Fruit fly (Drosophila melanogaster) whole organism, pupa: ENCODE data around the gene lab.

Experiments
- CG10348 ChIP-seq: fragments of 200-800 bp; sonication (Bioruptor generic); IDR thresholded peaks from 2 replicates; pipeline ENCODE4 v1.3.6; 2022; ENCODE audit warnings: missing biosample characterization, missing genetic modification characterization
- CG12605 ChIP-seq: fragments of 200-800 bp; sonication (Bioruptor generic); IDR thresholded peaks from 2 replicates; pipeline ENCODE4 v1.3.6; 2022; ENCODE audit warnings: missing biosample characterization, missing genetic modification characterization
- CG14655 ChIP-seq: fragments of 200-800 bp; sonication (Bioruptor generic); optimal IDR thresholded peaks from 3 replicates; lab custom pipeline; 2017; ENCODE audit warnings: mild to moderate bottlenecking, missing biosample characterization, missing genetic modification reagents, missing genetic modification characterization
- CG15710 ChIP-seq: fragments of 200-800 bp; sonication (Bioruptor generic); optimal IDR thresholded peaks from 2 replicates; lab custom pipeline; 2018; ENCODE audit warnings: missing biosample characterization, mild to moderate bottlenecking, missing genetic modification characterization, moderate library complexity
- CG17806 ChIP-seq: fragments of 200-800 bp; sonication (Bioruptor generic); optimal IDR thresholded peaks from 2 replicates; lab custom pipeline; 2018; ENCODE audit warnings: missing biosample characterization, mild to moderate bottlenecking, missing genetic modification characterization, moderate library complexity
- CG32121 ChIP-seq: fragments of 200-800 bp; sonication (Bioruptor generic); IDR thresholded peaks from 2 replicates; pipeline ENCODE4 v1.3.6; 2022; ENCODE audit warnings: missing biosample characterization, missing genetic modification characterization
- CG34367 ChIP-seq: fragments of 200-800 bp; sonication (Bioruptor generic); optimal IDR thresholded peaks from 2 replicates; lab custom pipeline; 2018; ENCODE audit warnings: missing biosample characterization, mild to moderate bottlenecking, missing genetic modification characterization
- CG4496 ChIP-seq: fragments of 200-800 bp; sonication (Bioruptor generic); IDR thresholded peaks from 3 replicates; pipeline ENCODE4 v1.3.6; 2022; ENCODE audit warnings: missing biosample characterization, missing genetic modification characterization
- CG8159 ChIP-seq: fragments of 200-800 bp; sonication (Bioruptor generic); optimal IDR thresholded peaks from 3 replicates; lab custom pipeline; 2018; ENCODE audit warnings: missing biosample characterization, mild to moderate bottlenecking, missing genetic modification characterization, moderate library complexity
- CG8301 ChIP-seq: fragments of 200-800 bp; sonication (Bioruptor generic); optimal IDR thresholded peaks from 2 replicates; lab custom pipeline; 2018; ENCODE audit warnings: missing biosample characterization, mild to moderate bottlenecking, missing genetic modification characterization
- CG9948 ChIP-seq: fragments of 200-800 bp; sonication (Bioruptor generic); optimal IDR thresholded peaks from 2 replicates; lab custom pipeline; 2018; ENCODE audit warnings: missing biosample characterization, mild to moderate bottlenecking, missing genetic modification characterization, moderate library complexity
- D1 ChIP-seq: fragments of 200-800 bp; sonication (Bioruptor generic); optimal IDR thresholded peaks from 2 replicates; lab custom pipeline; 2018; ENCODE audit warnings: missing biosample characterization, mild to moderate bottlenecking, missing genetic modification characterization, moderate library complexity
- EcR ChIP-seq: fragments of 200-800 bp; sonication (Bioruptor generic); optimal IDR thresholded peaks from 3 replicates; lab custom pipeline; 2019; ENCODE audit warnings: missing biosample characterization, missing genetic modification characterization, mild to moderate bottlenecking, moderate library complexity, missing genetic modification reagents
- Ets98B ChIP-seq: fragments of 200-800 bp; sonication (Bioruptor generic); IDR thresholded peaks from 2 replicates; pipeline ENCODE4 v1.3.6; 2022; ENCODE audit warnings: missing biosample characterization, missing genetic modification characterization
- Pif1A ChIP-seq: fragments of 200-800 bp; sonication (Bioruptor generic); optimal IDR thresholded peaks from 3 replicates; lab custom pipeline; 2016; ENCODE audit warnings: missing biosample characterization, missing genetic modification characterization
- Pif1B ChIP-seq: fragments of 200-800 bp; sonication (Bioruptor generic); optimal IDR thresholded peaks from 3 replicates; lab custom pipeline; 2016; ENCODE audit warnings: missing biosample characterization, missing genetic modification characterization
- Snoo ChIP-seq: fragments of 200-800 bp; sonication (Bioruptor generic); optimal IDR thresholded peaks from 3 replicates; lab custom pipeline; 2017; ENCODE audit warnings: missing biosample characterization, mild to moderate bottlenecking, missing genetic modification characterization, inconsistent platforms
- fd96Ca ChIP-seq: fragments of 200-800 bp; sonication (Bioruptor generic); IDR thresholded peaks from 3 replicates; pipeline ENCODE4 v1.3.6; 2022; ENCODE audit warnings: missing biosample characterization, missing genetic modification characterization
- gl ChIP-seq: fragments of 200-800 bp; sonication (Bioruptor generic); optimal IDR thresholded peaks from 2 replicates; lab custom pipeline; 2018; ENCODE audit warnings: missing biosample characterization, mild to moderate bottlenecking, missing genetic modification characterization
- rn ChIP-seq: fragments of 200-800 bp; sonication (Bioruptor generic); IDR thresholded peaks from 2 replicates; pipeline ENCODE4 v1.3.6; 2022; ENCODE audit warnings: missing biosample characterization, missing genetic modification characterization

lab gene

DNA sequence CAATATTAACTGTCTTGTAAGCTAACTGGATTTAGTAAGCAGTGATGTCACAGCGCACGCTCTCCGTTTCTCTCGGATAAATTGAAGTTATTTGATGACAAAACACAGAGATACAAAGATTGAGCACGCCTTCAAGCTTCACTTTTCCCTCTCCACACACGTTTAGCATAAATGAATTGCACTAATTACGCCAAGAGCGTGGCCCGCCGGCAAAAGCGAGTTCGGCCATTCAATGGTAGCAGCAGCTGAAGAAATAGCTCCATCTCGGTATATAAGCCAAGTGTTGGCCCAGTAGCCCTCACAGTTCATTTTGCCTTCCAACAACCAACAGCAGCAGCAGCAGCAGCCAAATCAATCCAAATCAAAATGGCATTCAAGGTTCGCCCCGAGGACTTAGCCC, 14.0 kb upstream of the lab start, which contains the start of gene Ccp84Ad:
Gene Ccp84Ad, plus strand, starts transcription at position 301 of the 400 bp plus-strand sequence.
- TF ChIP-seq CG17806 (tag; lab: Kevin White, UChicago) (no peak), Pif1A (GFP tag; lab: Kevin White, UChicago) (no peak), Pif1B (GFP tag; lab: Kevin White, UChicago) (no peak), Ets98B (GFP tag; lab: Robert Waterston, UW) (no peak), CG9948 (tag; lab: Kevin White, UChicago) (no peak), D1 (no peak), CG32121 (GFP tag; lab: Robert Waterston, UW) (no peak), CG10348 (GFP tag; lab: Robert Waterston, UW) (no peak), CG12605 (no peak), EcR (GFP tag; lab: Kevin White, UChicago) (no peak)

DNA sequence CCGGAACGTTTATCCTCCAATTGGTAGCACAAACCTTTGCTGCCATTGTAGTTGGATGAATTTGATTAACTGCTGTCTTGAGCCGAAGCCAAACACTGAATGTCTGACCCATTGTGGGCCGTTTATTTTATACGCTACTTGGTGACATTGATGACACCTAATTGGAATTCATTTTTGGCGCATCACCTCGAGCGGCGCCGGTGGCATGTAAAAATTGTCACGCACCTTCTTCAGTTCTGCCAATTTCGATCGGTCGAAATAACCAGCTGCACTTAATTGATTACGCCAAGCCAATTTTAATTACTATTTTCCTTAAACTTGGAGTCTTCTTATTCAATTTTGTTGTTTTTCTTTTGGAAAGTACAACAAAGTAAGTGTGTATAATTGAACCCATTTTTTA, 13.3 kb upstream of the lab start, which contains the start of gene Ccp84Ae:
Gene Ccp84Ae, minus strand, starts transcription at position 101 of the 400 bp plus-strand sequence.
- TF ChIP-seq CG14655 (GFP tag; lab: Kevin White, UChicago) (no peak), Pif1B (GFP tag; lab: Kevin White, UChicago) (no peak), rn (no peak), CG4496 (no peak), CG10348 (GFP tag; lab: Robert Waterston, UW) (no peak), CG17806 (tag; lab: Kevin White, UChicago) (no peak), D1 (no peak), CG8301 (tag; lab: Kevin White, UChicago) (no peak), EcR (GFP tag; lab: Kevin White, UChicago) (no peak), CG9948 (tag; lab: Kevin White, UChicago) (no peak), Snoo (tag; lab: Kevin White, UChicago) (no peak), gl (tag; lab: Kevin White, UChicago) (no peak), Pif1A (GFP tag; lab: Kevin White, UChicago) (no peak), CG8159 (tag; lab: Kevin White, UChicago) (no peak), CG32121 (GFP tag; lab: Robert Waterston, UW) (no peak), CG15710 (tag; lab: Kevin White, UChicago) (no peak), CG12605 (no peak), fd96Ca (GFP tag; lab: Robert Waterston, UW) (no peak)
- TF ChIP-seq, all 21 proteins: peak for 0

DNA sequence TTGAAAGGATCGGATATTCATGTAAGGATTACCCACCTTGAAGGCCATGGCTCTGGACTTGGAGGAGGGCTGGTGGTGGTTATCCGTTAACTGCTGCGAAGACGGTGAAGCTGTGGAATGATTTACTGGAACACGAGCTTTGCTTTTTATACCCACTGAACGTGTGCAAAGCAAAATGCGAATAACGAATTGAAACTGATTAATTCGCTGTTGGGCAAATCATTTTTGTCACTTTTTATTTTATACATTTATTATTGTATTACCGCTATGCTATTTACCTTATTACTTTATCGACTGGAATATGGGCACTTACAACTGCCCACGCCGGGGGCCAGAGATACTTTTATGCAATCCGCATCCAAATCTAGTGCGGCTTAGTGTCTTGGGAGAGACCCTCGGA, 11.7 kb upstream of the lab start, which contains the start of gene Ccp84Af:
Gene Ccp84Af, minus strand, starts transcription at position 101 of the 400 bp plus-strand sequence.
- no peak for TF ChIP-seq CG12605
- TF ChIP-seq Pif1B (GFP tag; lab: Kevin White, UChicago) = no peak
- TF ChIP-seq CG34367 = no peak
- no peak for TF ChIP-seq CG8301 (tag; lab: Kevin White, UChicago)
- no peak for TF ChIP-seq Snoo (tag; lab: Kevin White, UChicago)
- no peak for TF ChIP-seq CG17806 (tag; lab: Kevin White, UChicago)
- TF ChIP-seq Ets98B (GFP tag; lab: Robert Waterston, UW) = no peak
- TF ChIP-seq Pif1A (GFP tag; lab: Kevin White, UChicago) = no peak
- no peak for TF ChIP-seq CG10348 (GFP tag; lab: Robert Waterston, UW)
- TF ChIP-seq D1 = no peak
- no peak for TF ChIP-seq fd96Ca (GFP tag; lab: Robert Waterston, UW)
- TF ChIP-seq CG8159 (tag; lab: Kevin White, UChicago) = no peak
- TF ChIP-seq EcR (GFP tag; lab: Kevin White, UChicago) = no peak

DNA sequence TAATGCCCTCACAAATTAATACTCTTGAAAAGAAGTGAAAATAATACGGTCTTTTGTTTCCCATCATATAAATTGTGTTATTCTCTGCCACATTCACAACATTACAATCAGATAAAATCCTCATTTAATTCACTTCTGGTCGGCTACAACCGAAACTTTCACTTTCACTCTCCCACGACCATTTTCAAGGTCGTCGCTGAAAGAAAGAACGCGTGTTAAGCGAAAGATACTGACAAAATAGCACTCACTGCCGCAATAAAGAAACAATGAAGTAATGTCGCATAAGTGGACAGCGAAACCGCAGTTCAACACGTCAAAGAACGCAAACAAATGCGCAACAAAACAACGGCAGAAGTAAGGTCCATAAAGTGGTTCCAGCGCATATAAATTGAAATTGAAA, 9.8 kb upstream of the lab start:
- TF ChIP-seq CG17806 (tag; lab: Kevin White, UChicago) (no peak), gl (tag; lab: Kevin White, UChicago) (no peak), EcR (GFP tag; lab: Kevin White, UChicago) (no peak), rn (no peak)
- TF ChIP-seq, all 21 proteins: peak for 0

DNA sequence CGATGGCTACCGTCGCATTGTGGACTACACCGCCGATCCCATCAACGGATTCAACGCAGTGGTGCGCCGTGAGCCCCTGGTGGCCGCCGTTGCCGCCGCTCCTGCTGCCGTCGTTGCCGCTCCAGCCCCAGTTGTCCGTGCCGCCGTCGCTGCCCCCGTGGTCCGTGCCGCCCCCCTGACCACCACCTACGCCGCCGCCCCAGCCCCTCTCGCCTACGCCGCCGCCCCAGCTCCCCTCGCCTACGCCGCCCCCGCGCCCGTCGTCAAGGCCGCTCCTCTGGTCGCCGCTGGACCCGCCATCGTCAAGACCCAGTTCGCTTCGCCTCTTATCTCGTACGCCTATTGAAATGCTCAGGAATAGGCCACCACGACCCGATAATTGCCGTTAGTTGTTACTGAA, 8.8 kb upstream of the lab start:
- TF ChIP-seq CG17806 (tag; lab: Kevin White, UChicago) = no peak
- no peak for TF ChIP-seq CG8159 (tag; lab: Kevin White, UChicago)
- TF ChIP-seq CG4496 = no peak
- TF ChIP-seq Ets98B (GFP tag; lab: Robert Waterston, UW) = no peak
- no peak for TF ChIP-seq rn
- no peak for TF ChIP-seq CG9948 (tag; lab: Kevin White, UChicago)
- TF ChIP-seq Snoo (tag; lab: Kevin White, UChicago) = no peak
- no peak for TF ChIP-seq Pif1B (GFP tag; lab: Kevin White, UChicago)
- no peak for TF ChIP-seq Pif1A (GFP tag; lab: Kevin White, UChicago)
- no peak for TF ChIP-seq CG32121 (GFP tag; lab: Robert Waterston, UW)
- TF ChIP-seq, all 21 proteins: peak for 0

DNA sequence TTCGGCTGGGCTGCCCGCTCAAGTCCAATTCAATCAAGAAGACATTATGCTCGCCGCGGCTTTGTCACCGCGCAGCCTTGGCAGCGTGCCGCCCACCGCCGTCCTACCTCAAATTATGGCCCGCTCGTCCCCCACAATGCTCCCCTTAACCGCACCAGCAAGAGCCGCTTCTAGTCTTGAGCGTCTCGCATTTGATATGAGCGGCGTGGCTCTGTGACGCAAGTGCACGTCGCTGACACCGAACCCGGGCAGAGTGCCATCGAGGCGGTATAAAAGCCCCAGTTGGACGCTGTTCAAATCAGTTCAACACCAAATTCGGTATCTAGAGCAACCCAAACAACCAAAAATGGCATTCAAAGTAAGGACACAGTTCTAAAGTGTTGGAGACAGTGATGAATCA, 8.0 kb upstream of the lab start, which contains the start of gene Ccp84Ag:
Gene Ccp84Ag, plus strand, starts transcription at position 301 of the 400 bp plus-strand sequence.
- TF ChIP-seq Pif1A (GFP tag; lab: Kevin White, UChicago) (no peak), CG4496 (no peak), Snoo (tag; lab: Kevin White, UChicago) (no peak), D1 (no peak), CG32121 (GFP tag; lab: Robert Waterston, UW) (no peak), CG9948 (tag; lab: Kevin White, UChicago) (no peak), rn (no peak), Ets98B (GFP tag; lab: Robert Waterston, UW) (no peak), CG10348 (GFP tag; lab: Robert Waterston, UW) (no peak)

DNA sequence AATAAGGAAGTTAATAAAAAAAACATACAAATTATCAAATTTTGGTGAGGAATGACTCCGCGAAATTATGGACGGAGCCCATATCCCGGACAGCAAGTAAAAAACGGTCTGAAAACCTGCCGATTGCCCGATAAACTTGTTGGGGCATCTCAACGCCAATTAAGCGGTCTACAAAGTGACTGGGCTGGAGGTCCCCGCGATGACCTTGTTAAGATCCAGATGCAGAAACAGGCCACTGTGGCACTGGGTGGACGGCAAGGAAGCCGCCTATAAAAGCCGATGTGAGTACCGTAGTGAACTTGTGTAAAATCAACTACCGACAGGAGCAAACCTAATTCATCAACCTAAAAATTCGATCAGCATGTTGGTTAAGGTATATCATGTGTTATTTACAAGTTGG, 5.8 kb upstream of the lab start, which contains the start of gene Edg84A:
Gene Edg84A, plus strand, starts transcription at position 301 of the 400 bp plus-strand sequence.
- no peak for TF ChIP-seq EcR (GFP tag; lab: Kevin White, UChicago)
- no peak for TF ChIP-seq D1
